Fruit fly (Drosophila melanogaster): Measurements from ENCODE around the gene CG4452.

CG4452 gene

dm6 chr3L:9372278-9372975 is 5.2 kb downstream of the CG4452 start, which contains the start of the genes Hsp67Bc, CG4456 and Hsp22:
Gene Hsp67Bc (minus strand): TSS chr3L:9372497.
Gene CG4456 (plus strand): TSS chr3L:9372722.
Gene Hsp22 (plus strand): TSS chr3L:9372931.
- no peak for TF ChIP-seq Rel (GFP tag; optimal IDR thresholded peaks at IDR 0.05)
- peak; percentile 5 for TF ChIP-seq Rel (tag; optimal IDR thresholded peaks at IDR 0.05)
- no peak for TF ChIP-seq GATAd (GFP tag; optimal IDR thresholded peaks at IDR 0.05)

dm6 chr3L:9373374-9374004 is 6.3 kb downstream of the CG4452 start:
- TF ChIP-seq dl (GFP tag; optimal IDR thresholded peaks at IDR 0.05; ENCODE audit: insufficient read depth in 1 of 2, partially characterized antibody in 2 of 2) = peak; percentile 87 to 90
- TF ChIP-seq sage (GFP tag; optimal IDR thresholded peaks at IDR 0.05) = peak; percentile 57
- peak; percentile 75 for TF ChIP-seq Hr83 (GFP tag; optimal IDR thresholded peaks at IDR 0.05; ENCODE audit: poor library complexity, severe bottlenecking)
- TF ChIP-seq Myc (optimal IDR thresholded peaks at IDR 0.05) = no peak
- TF ChIP-seq psq (GFP tag; optimal IDR thresholded peaks at IDR 0.05) = peak; percentile 47
- TF ChIP-seq fru (GFP tag; optimal IDR thresholded peaks at IDR 0.05) = peak; percentile 68
- TF ChIP-seq Rel (GFP tag; optimal IDR thresholded peaks at IDR 0.05) = no peak
- peak; percentile 21 for TF ChIP-seq Rel (tag; optimal IDR thresholded peaks at IDR 0.05)
- TF ChIP-seq Abd-B (GFP tag; optimal IDR thresholded peaks at IDR 0.05) = no peak
- peak; percentile 63 for TF ChIP-seq Hnf4 (GFP tag; optimal IDR thresholded peaks at IDR 0.05)
- peak; percentile 72 for TF ChIP-seq OdsH (GFP tag; optimal IDR thresholded peaks at IDR 0.05)
- TF ChIP-seq HLH106 (tag; optimal IDR thresholded peaks at IDR 0.05) = peak; percentile 47
- TF ChIP-seq woc (GFP tag; optimal IDR thresholded peaks at IDR 0.05) = peak; percentile 1
- TF ChIP-seq jim (GFP tag; optimal IDR thresholded peaks at IDR 0.05) = no peak
- TF ChIP-seq Dfd (GFP tag; optimal IDR thresholded peaks at IDR 0.05) = no peak
- peak; percentile 63 for TF ChIP-seq brk (GFP tag; optimal IDR thresholded peaks at IDR 0.05)
- TF ChIP-seq GATAd (GFP tag; optimal IDR thresholded peaks at IDR 0.05) = no peak
- no peak for TF ChIP-seq pan (optimal IDR thresholded peaks at IDR 0.05)
- TF ChIP-seq rgr (GFP tag; optimal IDR thresholded peaks at IDR 0.05) = peak; percentile 82
- TF ChIP-seq h (GFP tag; optimal IDR thresholded peaks at IDR 0.05) = peak; percentile 77
- peak; percentile 80 for TF ChIP-seq Sp1 (GFP tag; optimal IDR thresholded peaks at IDR 0.05)
- peak in 1 of 2 experiments; percentile 83 for TF ChIP-seq foxo (GFP tag; optimal IDR thresholded peaks at IDR 0.05)
- peak; percentile 50 for TF ChIP-seq ey (GFP tag; optimal IDR thresholded peaks at IDR 0.05)
- TF ChIP-seq Dif (GFP tag; optimal IDR thresholded peaks at IDR 0.05; ENCODE audit: partially characterized antibody) = peak; percentile 96
- peak; percentile 53 for TF ChIP-seq sv (GFP tag; optimal IDR thresholded peaks at IDR 0.05)
- peak; percentile 36 for TF ChIP-seq dmrt93B (GFP tag; optimal IDR thresholded peaks at IDR 0.05)
- peak; percentile 40 for TF ChIP-seq br (GFP tag; optimal IDR thresholded peaks at IDR 0.05)
- TF ChIP-seq CG9705 (GFP tag; optimal IDR thresholded peaks at IDR 0.05) = peak; percentile 51
- TF ChIP-seq Jra (GFP tag; optimal IDR thresholded peaks at IDR 0.05) = peak; percentile 37

- TF ChIP-seq dl (GFP tag; optimal IDR thresholded peaks at IDR 0.05; ENCODE audit: insufficient read depth in 1 of 2, partially characterized antibody in 2 of 2) = no peak
These were observed 8.0 kb downstream of the CG4452 start, which contains the start of gene CG4461 for dm6 chr3L:9375130-9375529. Gene CG4461 (plus strand): TSS chr3L:9375430.

- TF ChIP-seq br (GFP tag; optimal IDR thresholded peaks at IDR 0.05) (no peak), rgr (GFP tag; optimal IDR thresholded peaks at IDR 0.05) (no peak), Dif (GFP tag; optimal IDR thresholded peaks at IDR 0.05; ENCODE audit: partially characterized antibody) (no peak), Hnf4 (GFP tag; optimal IDR thresholded peaks at IDR 0.05) (no peak), GATAd (GFP tag; optimal IDR thresholded peaks at IDR 0.05) (no peak), Myc (optimal IDR thresholded peaks at IDR 0.05) (no peak)
These were observed 9.4 kb downstream of the CG4452 start for dm6 chr3L:9376573-9376972.
